Fruit fly (Drosophila melanogaster): ENCODE data around the gene CG14354.
A peak's percentile ranks its signal among the peaks of the same experiment; 100 is the strongest.

Gene CG14354

DNA sequence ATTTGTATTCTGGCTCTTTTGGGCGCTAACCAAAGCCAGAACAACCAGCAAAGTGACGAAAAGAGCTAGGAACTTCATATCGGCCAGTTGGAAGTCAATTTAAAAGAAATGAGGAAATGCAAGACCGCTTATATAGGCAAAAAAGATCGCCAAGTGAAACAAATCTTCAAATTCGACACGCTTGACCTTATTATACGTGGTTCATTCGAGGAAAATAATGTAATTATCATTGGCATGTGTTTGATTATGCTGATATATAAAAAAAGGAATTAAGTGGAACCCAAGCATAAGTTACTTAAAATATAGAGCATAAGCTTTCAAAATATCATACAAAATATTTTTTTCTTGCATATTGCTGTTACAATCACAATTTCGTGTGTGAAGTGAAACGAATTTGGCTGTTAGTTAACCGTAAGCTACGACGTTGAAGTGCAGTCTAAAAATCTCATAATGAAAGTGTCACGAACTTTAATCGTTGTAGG, 16.6 kb downstream of the CG14354 start, which contains the start of the genes Mst57Da and alpha4GT2:
Mst57Da (minus strand) TSS at position 101 of the 482 bp plus-strand sequence.
alpha4GT2 (plus strand) TSS at position 432 of the 482 bp plus-strand sequence.
- no peak for TF ChIP-seq CTCF (optimal IDR thresholded peaks at IDR 0.05)
- TF ChIP-seq CG8478 (optimal IDR thresholded peaks at IDR 0.05) = no peak

DNA sequence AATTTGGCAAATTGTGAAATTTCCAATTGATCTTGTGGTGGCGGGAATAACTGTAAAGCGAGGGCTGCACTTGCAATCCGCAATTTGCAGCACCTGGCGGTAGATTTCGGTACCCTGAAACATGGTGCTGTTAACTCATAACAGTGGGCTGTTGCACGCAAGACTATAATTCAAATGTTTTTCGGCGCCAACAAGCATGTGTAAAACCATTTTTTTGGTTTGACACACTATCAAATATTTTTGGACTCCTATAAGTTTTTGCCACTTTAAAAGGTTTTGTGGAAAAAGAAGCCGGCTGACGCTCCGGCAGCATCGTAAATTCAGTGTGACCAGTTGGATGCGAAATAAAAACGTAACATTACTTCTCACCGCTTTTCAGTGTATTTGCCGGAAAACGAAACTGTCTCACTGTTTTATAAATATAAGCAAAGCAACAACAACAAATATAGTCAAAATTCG, 36.0 kb downstream of the CG14354 start, which contains the start of the genes CG14545 and CG5886:
CG14545 (minus strand) TSS at position 68 of the 459 bp plus-strand sequence.
CG5886 (plus strand) TSS at position 409 of the 459 bp plus-strand sequence.
- no peak for TF ChIP-seq CG8478 (optimal IDR thresholded peaks at IDR 0.05)
- peak; percentile 91 to 96 for TF ChIP-seq CTCF (optimal IDR thresholded peaks at IDR 0.05)

DNA sequence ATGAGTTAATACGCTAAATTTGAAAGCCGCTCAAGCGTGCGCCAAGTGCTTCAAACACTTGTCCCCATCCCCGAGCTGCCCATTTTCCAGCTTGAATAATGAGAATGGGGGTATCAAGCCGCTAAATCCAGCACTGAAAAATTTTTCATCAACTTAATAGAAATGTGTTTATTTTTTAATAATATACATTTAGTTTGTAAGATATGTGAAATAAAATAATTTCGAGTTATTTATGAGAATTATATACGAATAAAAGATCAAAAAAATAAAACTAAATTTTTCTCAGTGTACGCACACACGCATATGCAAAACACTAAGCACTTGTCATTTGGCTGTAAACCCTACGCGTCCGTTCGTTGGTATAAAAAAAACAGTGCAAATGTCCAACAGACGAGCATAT, 39.5 kb downstream of the CG14354 start:
- TF ChIP-seq CTCF (optimal IDR thresholded peaks at IDR 0.05) = no peak

DNA sequence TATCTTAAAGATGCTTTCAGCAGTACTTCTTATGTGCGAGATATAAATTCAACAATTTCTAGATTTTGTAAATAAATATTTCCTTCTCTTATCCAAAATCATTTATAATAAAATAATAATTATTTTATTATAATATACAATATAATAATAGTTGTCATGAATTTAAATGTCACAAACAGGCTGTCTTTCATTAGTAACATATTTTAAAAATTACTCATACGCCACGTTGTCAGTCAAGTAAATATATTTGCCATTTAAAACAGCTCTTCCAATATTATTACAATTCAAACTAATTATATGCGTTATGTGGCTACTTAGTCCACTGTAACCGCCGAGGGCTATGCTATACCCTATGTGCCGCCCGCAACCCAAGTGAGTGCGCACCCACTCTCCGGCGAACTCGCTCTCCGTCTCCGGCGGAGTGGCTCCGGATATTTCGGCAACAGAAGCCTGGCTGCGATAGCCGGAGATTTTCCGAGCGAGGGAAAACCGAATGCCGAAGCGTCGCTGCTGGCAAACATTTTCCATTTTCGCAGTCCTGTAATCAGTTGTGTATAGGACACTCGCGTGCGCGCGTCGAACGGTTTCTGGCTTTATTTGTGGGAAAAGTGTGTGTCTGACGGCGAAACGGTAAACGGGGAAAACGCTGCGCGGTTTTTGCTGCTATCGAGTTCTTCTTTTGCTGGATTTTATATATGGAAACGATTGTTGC, 40.5 kb downstream of the CG14354 start, which contains the start of gene CG5890:
CG5890 (plus strand) TSS at position 561 of the 712 bp plus-strand sequence.
- TF ChIP-seq CTCF (optimal IDR thresholded peaks at IDR 0.05) (no peak), CG8478 (optimal IDR thresholded peaks at IDR 0.05) (no peak)

Data from S2 (cell line).